Worm (Caenorhabditis elegans) whole organism, dauer: ENCODE data around the gene F53B7.7.

ENCODE experiments used
- unc-62 ChIP-seq: sonication (generic microtip); optimal IDR thresholded peaks from 2 replicates; lab custom pipeline; 2017; ENCODE audit warnings: missing biosample characterization, missing genetic modification reagents, missing genetic modification characterization

Gene F53B7.7

DNA sequence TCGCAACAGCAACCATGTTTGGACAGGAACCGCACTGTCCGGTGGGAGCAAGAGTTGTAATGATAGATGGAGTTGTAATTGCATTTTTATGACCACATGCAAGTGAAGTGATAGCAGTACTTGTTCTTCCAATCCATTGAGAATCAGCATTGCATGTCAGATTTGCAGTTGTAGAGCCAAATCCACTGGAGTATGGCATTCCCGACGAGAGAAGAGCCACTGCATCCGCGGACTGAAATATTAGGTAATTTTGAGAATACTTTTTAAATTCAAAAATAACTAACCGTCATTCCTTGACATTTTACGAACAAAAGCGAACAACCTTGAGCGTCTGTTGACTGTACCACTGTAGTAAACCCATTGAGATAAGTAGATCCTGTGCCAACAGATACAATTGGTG, 23.8 kb upstream of the F53B7.7 start:
- TF ChIP-seq unc-62 (GFP tag; lab: Kevin White, UChicago) = no peak

ce11 chrV:10981113-10981512, 17.8 kb upstream of the F53B7.7 start, which contains the start of gene fig-1:
fig-1 (minus strand) TSS chrV:10981213.
- no peak for TF ChIP-seq unc-62 (GFP tag; lab: Kevin White, UChicago)

- TF ChIP-seq unc-62 (GFP tag; lab: Kevin White, UChicago) = no peak
These were observed 7.1 kb upstream of the F53B7.7 start, which contains the start of gene frpr-9 for ce11 chrV:10991789-10992188. frpr-9 (plus strand) TSS chrV:10992089.

DNA sequence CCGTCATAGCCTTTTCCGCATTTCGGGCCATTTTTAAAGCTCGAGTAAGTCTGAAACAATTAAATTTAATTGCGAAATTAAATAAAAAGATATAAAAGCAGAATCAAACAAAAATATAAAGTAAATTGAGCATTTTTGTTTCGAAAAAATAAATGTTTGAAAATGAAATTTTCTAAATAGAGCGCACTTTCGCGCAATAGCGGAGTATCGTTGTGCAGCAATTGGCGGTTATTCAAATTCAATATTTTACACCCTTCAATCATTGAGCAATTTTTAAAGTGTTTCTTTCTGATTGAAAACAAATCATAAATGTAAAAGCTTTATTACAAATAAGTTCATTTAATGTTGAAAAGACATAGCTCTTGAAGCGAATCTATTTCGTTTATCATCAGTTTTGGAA, 1.8 kb downstream of the F53B7.7 start, which contains the start of gene isy-1:
TSS of gene isy-1 (minus strand) at position 50 of the 400 bp plus-strand sequence.
- no peak for TF ChIP-seq unc-62 (GFP tag; lab: Kevin White, UChicago)

- no peak for TF ChIP-seq unc-62 (GFP tag; lab: Kevin White, UChicago)
These were observed 3.5 kb downstream of the F53B7.7 start, which contains the start of gene F53B7.4 for ce11 chrV:11002434-11002833. F53B7.4 (minus strand) TSS chrV:11002534.

DNA sequence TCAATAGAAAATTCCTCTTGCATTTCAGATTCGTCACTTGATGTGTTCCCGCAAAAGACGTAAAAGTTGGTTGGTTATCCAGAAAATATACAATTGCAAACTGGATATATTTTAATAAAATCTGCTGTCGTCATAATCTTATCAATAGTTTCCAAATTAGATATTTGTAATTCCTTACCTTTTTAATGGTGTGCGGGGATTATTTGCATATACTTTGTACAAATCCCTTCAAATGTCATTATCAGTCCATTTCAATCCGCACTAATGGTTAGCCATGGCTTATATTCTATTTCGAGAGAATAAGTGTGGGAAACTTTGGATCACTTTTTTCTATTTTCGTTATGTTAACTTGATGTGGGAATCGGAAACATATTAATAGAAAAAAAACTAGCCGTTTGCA, 5.2 kb downstream of the F53B7.7 start:
- no peak for TF ChIP-seq unc-62 (GFP tag; lab: Kevin White, UChicago)

- TF ChIP-seq unc-62 (GFP tag; lab: Kevin White, UChicago) = no peak
These were observed 8.8 kb downstream of the F53B7.7 start for ce11 chrV:11007651-11008050.

ce11 chrV:11009124-11009524, 10.2 kb downstream of the F53B7.7 start:
- TF ChIP-seq unc-62 (GFP tag; lab: Kevin White, UChicago) = no peak

DNA sequence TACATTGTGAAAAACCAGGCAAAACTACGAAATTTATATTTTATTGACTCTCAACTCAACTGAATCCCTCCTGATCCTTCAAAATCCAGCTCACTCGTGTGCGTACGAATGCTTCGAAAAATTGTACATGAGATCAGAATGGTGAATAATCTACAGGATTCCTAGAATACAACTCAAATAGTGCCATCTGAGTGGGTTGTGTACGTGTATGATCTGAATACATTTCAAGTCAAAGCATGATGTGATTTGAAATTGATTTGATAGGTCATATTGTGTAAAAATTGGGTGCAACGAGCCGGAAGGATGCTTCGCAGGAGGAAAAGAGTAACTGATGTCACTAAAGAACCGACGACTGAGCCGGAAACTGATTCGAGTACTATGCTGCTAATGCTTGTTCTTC, 11.9 kb downstream of the F53B7.7 start:
- no peak for TF ChIP-seq unc-62 (GFP tag; lab: Kevin White, UChicago)

ce11 chrV:11011807-11012206, 12.9 kb downstream of the F53B7.7 start:
- TF ChIP-seq unc-62 (GFP tag; lab: Kevin White, UChicago) = no peak

- no peak for TF ChIP-seq unc-62 (GFP tag; lab: Kevin White, UChicago)
These were observed 13.5 kb downstream of the F53B7.7 start, which contains the start of gene C13G3.1 for ce11 chrV:11012419-11012818. C13G3.1 (minus strand) TSS chrV:11012465.

DNA sequence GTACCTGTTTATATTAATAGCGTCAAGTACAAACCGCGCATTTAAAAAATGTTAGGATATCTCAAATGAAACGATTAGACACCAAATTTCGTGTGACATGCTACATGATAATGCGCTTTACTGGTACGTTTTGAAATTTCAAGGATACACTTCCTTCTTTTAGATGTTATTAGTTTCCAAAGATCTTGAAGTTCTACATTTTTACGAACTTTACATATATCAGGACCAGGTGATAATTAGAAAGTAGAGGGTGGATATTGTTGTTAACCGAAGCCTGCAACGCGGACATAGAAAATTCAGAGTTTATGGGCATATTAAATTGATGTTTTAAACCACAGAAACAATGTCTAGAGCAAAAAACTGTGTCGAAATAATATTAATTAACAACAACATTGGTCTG, 14.3 kb downstream of the F53B7.7 start:
- TF ChIP-seq unc-62 (GFP tag; lab: Kevin White, UChicago) = no peak

DNA sequence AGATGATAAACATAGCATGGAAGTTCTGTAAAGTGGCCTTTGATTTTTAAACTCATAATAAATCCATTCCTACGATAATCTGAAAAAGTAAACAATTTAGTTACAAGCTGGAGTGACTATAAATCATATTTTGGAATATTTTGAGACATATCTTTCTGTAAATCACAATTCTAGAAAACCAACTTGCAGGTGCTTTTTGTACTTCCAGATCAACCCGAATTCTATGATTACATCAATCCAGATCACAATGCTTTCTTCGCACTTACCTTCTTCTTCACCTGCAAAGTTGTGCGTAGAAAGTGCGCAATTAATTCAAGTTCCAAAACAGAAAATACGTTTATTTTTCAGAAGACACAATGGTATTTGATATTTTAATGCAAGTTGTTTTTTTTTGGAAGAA, 15.9 kb downstream of the F53B7.7 start:
- no peak for TF ChIP-seq unc-62 (GFP tag; lab: Kevin White, UChicago)

- no peak for TF ChIP-seq unc-62 (GFP tag; lab: Kevin White, UChicago)
These were observed 18.1 kb downstream of the F53B7.7 start for ce11 chrV:11016846-11017553.

DNA sequence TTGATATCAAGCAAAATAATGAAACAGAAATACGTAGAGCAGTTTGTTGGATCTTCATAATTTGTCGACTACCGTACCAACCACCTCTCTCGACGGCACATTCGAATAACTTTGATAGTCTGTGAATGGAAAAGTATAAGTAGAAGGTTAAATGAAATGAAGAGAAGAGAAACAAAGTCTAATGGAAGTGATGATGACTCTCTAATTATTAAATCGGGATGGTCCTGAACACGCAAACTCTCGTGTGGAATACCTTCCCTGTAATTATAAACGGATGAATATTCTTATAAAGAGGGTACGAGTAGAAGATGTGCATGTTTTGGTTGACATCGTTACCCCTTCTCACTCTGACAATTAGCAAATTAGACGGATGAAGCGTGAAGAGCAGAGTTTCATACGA, 23.9 kb downstream of the F53B7.7 start, which contains the start of the genes C13G3.12 and hot-6:
TSS of gene C13G3.12 (minus strand) at position 101 of the 400 bp plus-strand sequence.
TSS of gene hot-6 (minus strand) at position 121 of the 400 bp plus-strand sequence.
- no peak for TF ChIP-seq unc-62 (GFP tag; lab: Kevin White, UChicago)

ce11 chrV:11027740-11028139, 28.8 kb downstream of the F53B7.7 start:
- TF ChIP-seq unc-62 (GFP tag; lab: Kevin White, UChicago) = no peak

DNA sequence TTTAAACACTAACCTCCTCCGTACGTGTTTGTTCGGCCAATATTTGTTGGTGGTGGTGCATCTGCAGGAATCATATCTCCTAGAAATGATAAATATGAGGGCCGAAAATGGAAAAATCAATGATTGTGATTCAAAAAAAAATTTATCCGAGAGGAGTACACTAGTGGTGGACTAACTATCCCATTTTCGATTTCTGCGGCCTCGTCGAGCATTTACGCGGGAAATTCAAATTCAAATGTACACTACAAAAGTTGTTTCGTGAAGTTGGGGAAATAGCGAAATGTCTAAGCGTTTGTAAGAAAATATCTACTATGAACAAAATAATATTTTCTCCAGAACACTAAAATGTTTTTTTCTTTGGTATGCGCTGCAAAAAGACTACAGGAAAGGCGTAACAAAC, 30.4 kb downstream of the F53B7.7 start:
- TF ChIP-seq unc-62 (GFP tag; lab: Kevin White, UChicago) = no peak
